Fruit fly (Drosophila melanogaster): ENCODE data around the gene pths.

pths gene

DNA sequence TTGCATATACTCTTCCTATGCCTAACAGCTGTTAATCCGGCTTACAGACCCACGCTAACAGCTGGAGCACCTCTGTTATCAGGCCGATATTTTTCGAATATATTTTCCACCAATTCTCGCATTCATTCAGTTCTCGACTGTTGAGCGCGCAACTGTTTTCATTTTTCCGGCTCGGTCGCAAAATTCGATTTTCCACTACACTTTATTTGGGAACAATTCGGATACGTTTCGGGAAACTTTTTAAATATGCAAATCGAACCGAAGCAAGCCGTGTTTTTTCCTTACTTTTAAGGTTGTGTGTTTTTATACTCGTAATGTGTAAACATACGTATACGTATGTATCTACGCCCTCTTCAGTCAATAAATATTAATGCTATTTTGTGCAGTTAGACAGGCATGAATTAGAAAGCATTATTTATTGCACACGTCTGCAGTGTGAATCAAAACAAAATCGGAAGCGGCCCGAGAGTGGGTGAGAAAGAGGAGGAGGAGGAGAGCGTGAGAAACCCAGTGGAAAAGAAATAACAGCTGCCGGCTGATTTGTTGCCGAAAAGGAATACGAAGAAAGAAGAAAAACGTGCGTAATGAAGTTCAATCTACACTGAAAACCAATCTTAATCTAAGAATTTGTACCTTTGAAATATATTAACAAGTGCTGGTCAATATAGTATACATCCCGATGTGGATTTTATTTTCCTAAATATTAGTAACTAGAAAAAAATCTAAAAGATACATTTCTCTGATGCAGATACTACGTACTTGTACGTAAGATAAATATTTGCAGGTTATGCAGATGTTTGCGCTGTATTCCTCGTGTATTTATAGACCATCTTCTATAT, 35.2 kb upstream of the pths start:
- TF ChIP-seq CG4730 (GFP tag; IDR thresholded peaks at IDR 0.05), result no peak
- TF ChIP-seq CG11085 (GFP tag; IDR thresholded peaks at IDR 0.05), result no peak
- TF ChIP-seq BtbVII (GFP tag; optimal IDR thresholded peaks at IDR 0.05), result no peak
- no peak for TF ChIP-seq aop (GFP tag; IDR thresholded peaks at IDR 0.05)
- TF ChIP-seq CG1603 (tag; optimal IDR thresholded peaks at IDR 0.05), result no peak
- TF ChIP-seq crp (GFP tag; optimal IDR thresholded peaks at IDR 0.05), result peak in 1 of 2 experiments; percentile 2
- TF ChIP-seq bsh (GFP tag; optimal IDR thresholded peaks at IDR 0.05), result peak in 1 of 2 experiments; percentile 37
- TF ChIP-seq ash1 (GFP tag; optimal IDR thresholded peaks at IDR 0.05), result no peak
- TF ChIP-seq lbe (GFP tag; optimal IDR thresholded peaks at IDR 0.05), result no peak
- TF ChIP-seq CG34224 (GFP tag; IDR thresholded peaks at IDR 0.05; ENCODE audit: partially characterized antibody), result peak; percentile 34; the same call in 1 of the 3 replicates
- no peak for TF ChIP-seq HLHmδ (GFP tag; optimal IDR thresholded peaks at IDR 0.05)
- TF ChIP-seq usp (GFP tag; optimal IDR thresholded peaks at IDR 0.05), result no peak
- TF ChIP-seq PHDP (tag; optimal IDR thresholded peaks at IDR 0.05), result no peak
- TF ChIP-seq CG1233 (GFP tag; optimal IDR thresholded peaks at IDR 0.05), result no peak
- no peak for TF ChIP-seq CG42726 (GFP tag; IDR thresholded peaks at IDR 0.05; ENCODE audit: partially characterized antibody)
- TF ChIP-seq Deaf1 (tag; optimal IDR thresholded peaks at IDR 0.05), result peak; percentile 21
- TF ChIP-seq Pdp1 (GFP tag; optimal IDR thresholded peaks at IDR 0.05), result peak in 1 of 2 experiments; percentile 31
- no peak for TF ChIP-seq shn (GFP tag; optimal IDR thresholded peaks at IDR 0.05)
- TF ChIP-seq CG5953 (GFP tag; IDR thresholded peaks at IDR 0.05), result no peak
- no peak for TF ChIP-seq Ada2b (GFP tag; IDR thresholded peaks at IDR 0.05)
- 0 out of 2 replicates have a peak, but pooled peaks have one; percentile 22 for TF ChIP-seq bbx (GFP tag; IDR thresholded peaks at IDR 0.05; ENCODE audit: partially characterized antibody)
- no peak for TF ChIP-seq CG6254 (GFP tag; optimal IDR thresholded peaks at IDR 0.05)
- TF ChIP-seq CG15696 (tag; optimal IDR thresholded peaks at IDR 0.05), result no peak
- no peak for TF ChIP-seq CG31388 (GFP tag; optimal IDR thresholded peaks at IDR 0.05)
- TF ChIP-seq CG4707 (GFP tag; optimal IDR thresholded peaks at IDR 0.05), result no peak
- TF ChIP-seq CG16863 (GFP tag; optimal IDR thresholded peaks at IDR 0.05), result no peak
- TF ChIP-seq CG7839 (tag; optimal IDR thresholded peaks at IDR 0.05), result no peak
- TF ChIP-seq Lpt (GFP tag; optimal IDR thresholded peaks at IDR 0.05), result no peak
- TF ChIP-seq az2 (GFP tag; optimal IDR thresholded peaks at IDR 0.05), result no peak
- 0 out of 4 replicates have a peak, but pooled peaks have one; percentile 14 for TF ChIP-seq Dll (GFP tag; IDR thresholded peaks at IDR 0.05; ENCODE audit: partially characterized antibody)
- no peak for TF ChIP-seq CG11247 (GFP tag; IDR thresholded peaks at IDR 0.05)
- TF ChIP-seq cwo (GFP tag; optimal IDR thresholded peaks at IDR 0.05), result peak; percentile 51
- TF ChIP-seq CG1647 (GFP tag; optimal IDR thresholded peaks at IDR 0.05), result no peak
- no peak for TF ChIP-seq CG14860 (GFP tag; IDR thresholded peaks at IDR 0.05; ENCODE audit: partially characterized antibody)
- no peak for TF ChIP-seq so (GFP tag; IDR thresholded peaks at IDR 0.05)
- TF ChIP-seq hkb (optimal IDR thresholded peaks at IDR 0.05), result no peak
- peak; percentile 26; the same call in 1 of the 2 replicates for TF ChIP-seq hkb (GFP tag; IDR thresholded peaks at IDR 0.05)
- no peak for TF ChIP-seq Opbp (GFP tag; IDR thresholded peaks at IDR 0.05; ENCODE audit: partially characterized antibody)
- TF ChIP-seq CG3065 (GFP tag; optimal IDR thresholded peaks at IDR 0.05), result no peak
- no peak for TF ChIP-seq fd3F (GFP tag; optimal IDR thresholded peaks at IDR 0.05)
- peak; percentile 33 for TF ChIP-seq Ets65A (GFP tag)
- no peak for TF ChIP-seq da (GFP tag; optimal IDR thresholded peaks at IDR 0.05)
- no peak for TF ChIP-seq lola (GFP tag; optimal IDR thresholded peaks at IDR 0.05)
- TF ChIP-seq TFAM (GFP tag; optimal IDR thresholded peaks at IDR 0.05), result no peak
- TF ChIP-seq CG12104 (GFP tag; optimal IDR thresholded peaks at IDR 0.05), result no peak
- TF ChIP-seq gem (tag; optimal IDR thresholded peaks at IDR 0.05), result peak; percentile 42
- TF ChIP-seq CG9727 (GFP tag; optimal IDR thresholded peaks at IDR 0.05), result no peak
- no peak for TF ChIP-seq ci (GFP tag; IDR thresholded peaks at IDR 0.05)
